Fruit fly (Drosophila melanogaster) whole organism, embryonic: ENCODE results near the gene Gorab.

Source experiments
- BtbVII ChIP-seq: fragments of 200-800 bp; sonication (Bioruptor generic); optimal IDR thresholded peaks from 3 replicates; lab custom pipeline; 2017; ENCODE audit warnings: missing biosample characterization, mild to moderate bottlenecking, missing genetic modification characterization
- C15 ChIP-seq: fragments of 200-800 bp; sonication (Bioruptor generic); IDR thresholded peaks from 3 replicates; pipeline ENCODE4 v1.3.6; 2022; ENCODE audit warnings: missing biosample characterization, missing genetic modification characterization
- CG10274 ChIP-seq: fragments of 200-800 bp; sonication (Bioruptor generic); optimal IDR thresholded peaks from 3 replicates; lab custom pipeline; 2017; ENCODE audit warnings: missing biosample characterization, mild to moderate bottlenecking, missing genetic modification characterization
- CG11085 ChIP-seq: fragments of 200-800 bp; sonication (Bioruptor generic); IDR thresholded peaks from 2 replicates; pipeline ENCODE4 v1.3.6; 2022; ENCODE audit warnings: missing biosample characterization, missing genetic modification characterization
- CG12104 ChIP-seq: fragments of 200-800 bp; sonication (Bioruptor generic); optimal IDR thresholded peaks from 3 replicates; lab custom pipeline; 2016; ENCODE audit warnings: missing biosample characterization, missing genetic modification characterization
- CG1233 ChIP-seq: fragments of 200-800 bp; sonication (Bioruptor generic); optimal IDR thresholded peaks from 4 replicates; lab custom pipeline; 2018; ENCODE audit warnings: missing biosample characterization, mild to moderate bottlenecking, missing genetic modification characterization
- CG14441 ChIP-seq: fragments of 200-800 bp; sonication (Bioruptor generic); IDR thresholded peaks from 2 replicates; pipeline ENCODE4 v1.3.6; 2022; ENCODE audit warnings: missing biosample characterization, missing genetic modification characterization
- CG16815 ChIP-seq: fragments of 200-800 bp; sonication (Bioruptor generic); optimal IDR thresholded peaks from 3 replicates; lab custom pipeline; 2017; ENCODE audit warnings: missing biosample characterization, mild to moderate bottlenecking, missing genetic modification characterization
- CG17385 ChIP-seq: fragments of 200-800 bp; sonication (Bioruptor generic); optimal IDR thresholded peaks from 3 replicates; lab custom pipeline; 2018; ENCODE audit warnings: missing biosample characterization, mild to moderate bottlenecking, missing genetic modification characterization
- CG17802 ChIP-seq: fragments of 200-800 bp; sonication (Bioruptor generic); optimal IDR thresholded peaks from 2 replicates; lab custom pipeline; 2018; ENCODE audit warnings: missing biosample characterization, mild to moderate bottlenecking, missing genetic modification characterization, moderate library complexity
- CG1792 ChIP-seq: fragments of 200-800 bp; sonication (Bioruptor generic); optimal IDR thresholded peaks from 2 replicates; lab custom pipeline; 2016; ENCODE audit warnings: missing biosample characterization, missing genetic modification characterization
- CG32767 ChIP-seq: fragments of 200-800 bp; sonication (Bioruptor generic); IDR thresholded peaks from 2 replicates; pipeline ENCODE4 v1.3.6; 2022; ENCODE audit warnings: missing biosample characterization, missing genetic modification characterization
- CG32772 ChIP-seq: fragments of 200-800 bp; sonication (Bioruptor generic); IDR thresholded peaks from 2 replicates; pipeline ENCODE4 v1.3.6; 2022; ENCODE audit warnings: missing biosample characterization, missing genetic modification characterization
- CG3281 ChIP-seq: fragments of 200-800 bp; sonication (Bioruptor generic); optimal IDR thresholded peaks from 3 replicates; lab custom pipeline; 2017; ENCODE audit warnings: missing biosample characterization, mild to moderate bottlenecking, missing genetic modification characterization
- CG6272 ChIP-seq: fragments of 200-800 bp; sonication (Bioruptor generic); IDR thresholded peaks from 2 replicates; pipeline ENCODE4 v1.3.6; 2022; ENCODE audit warnings: missing biosample characterization, missing genetic modification characterization
- CG6683 ChIP-seq: fragments of 200-800 bp; sonication (Bioruptor generic); optimal IDR thresholded peaks from 2 replicates; lab custom pipeline; 2017; ENCODE audit warnings: missing biosample characterization, mild to moderate bottlenecking, missing genetic modification characterization, missing genetic modification reagents
- CG7372 ChIP-seq: fragments of 200-800 bp; sonication (Bioruptor generic); IDR thresholded peaks from 2 replicates; pipeline ENCODE4 v1.3.6; 2022; ENCODE audit warnings: missing biosample characterization, missing genetic modification characterization
- CG7839 ChIP-seq: fragments of 200-800 bp; sonication (Bioruptor generic); optimal IDR thresholded peaks from 3 replicates; lab custom pipeline; 2018; ENCODE audit warnings: missing biosample characterization, mild to moderate bottlenecking, missing genetic modification characterization, moderate library complexity
- CG8281 ChIP-seq: fragments of 200-800 bp; sonication (Bioruptor generic); optimal IDR thresholded peaks from 2 replicates; lab custom pipeline; 2018; ENCODE audit warnings: missing biosample characterization, mild to moderate bottlenecking, missing genetic modification characterization, moderate library complexity
- CG8765 ChIP-seq: fragments of 200-800 bp; sonication (Bioruptor generic); IDR thresholded peaks from 2 replicates; pipeline ENCODE4 v1.3.6; 2022; ENCODE audit warnings: missing biosample characterization, missing genetic modification characterization
- D19B ChIP-seq: fragments of 200-800 bp; sonication (Bioruptor generic); optimal IDR thresholded peaks from 2 replicates; lab custom pipeline; 2017; ENCODE audit warnings: missing biosample characterization, mild to moderate bottlenecking, missing genetic modification characterization
- E2f2 ChIP-seq: fragments of 200-800 bp; sonication (Bioruptor generic); IDR thresholded peaks from 2 replicates; pipeline ENCODE4 v1.3.6; 2022; ENCODE audit warnings: missing biosample characterization, missing genetic modification characterization
- Ets65A ChIP-seq: fragments of 200-800 bp; sonication (Bioruptor generic); peaks from one replicate; lab custom pipeline; 2016; ENCODE audit warnings: missing biosample characterization, missing genetic modification characterization
- Gsc ChIP-seq: fragments of 200-800 bp; sonication (Bioruptor generic); IDR thresholded peaks from 2 replicates; pipeline ENCODE4 v1.3.6; 2022; ENCODE audit warnings: missing biosample characterization, missing genetic modification characterization
- Hand ChIP-seq: fragments of 200-800 bp; sonication (Bioruptor generic); optimal IDR thresholded peaks from 2 replicates; lab custom pipeline; 2017; ENCODE audit warnings: mild to moderate bottlenecking, missing biosample characterization, missing genetic modification reagents, missing genetic modification characterization
- MESR4 ChIP-seq: fragments of 200-800 bp; sonication (Bioruptor generic); optimal IDR thresholded peaks from 2 replicates; lab custom pipeline; 2018; ENCODE audit warnings: missing biosample characterization, mild to moderate bottlenecking, missing genetic modification characterization, moderate library complexity
- Med ChIP-seq: fragments of 200-800 bp; sonication (Bioruptor generic); peaks from one replicate; lab custom pipeline; 2016; ENCODE audit warnings: missing biosample characterization, missing genetic modification characterization, mild to moderate bottlenecking, inconsistent platforms, moderate library complexity
- Nf-YB ChIP-seq: fragments of 200-800 bp; sonication (Bioruptor generic); optimal IDR thresholded peaks from 3 replicates; lab custom pipeline; 2019; ENCODE audit warnings: missing biosample characterization, mild to moderate bottlenecking, missing genetic modification characterization, moderate library complexity
- Nf-YC ChIP-seq: fragments of 200-800 bp; optimal IDR thresholded peaks from 3 replicates; lab custom pipeline; 2019; ENCODE audit warnings: missing biosample characterization, mild to moderate bottlenecking, missing genetic modification characterization, moderate library complexity
- Opbp ChIP-seq: fragments of 200-800 bp; sonication (Bioruptor generic); IDR thresholded peaks from 3 replicates; pipeline ENCODE4 v1.3.6; 2022; ENCODE audit warnings: missing biosample characterization, missing genetic modification characterization; ENCODE audit not compliant: partially characterized antibody
- PHDP ChIP-seq: fragments of 200-800 bp; sonication (Bioruptor generic); optimal IDR thresholded peaks from 3 replicates; lab custom pipeline; 2018; ENCODE audit warnings: missing biosample characterization, mild to moderate bottlenecking, missing genetic modification characterization, moderate library complexity
- Ptx1 ChIP-seq: fragments of 200-800 bp; sonication (Bioruptor generic); IDR thresholded peaks from 2 replicates; pipeline ENCODE4 v1.3.6; 2022; ENCODE audit warnings: missing biosample characterization, missing genetic modification characterization
- Rfx ChIP-seq: fragments of 200-800 bp; sonication (Bioruptor generic); IDR thresholded peaks from 2 replicates; pipeline ENCODE4 v1.3.6; 2022; ENCODE audit warnings: missing biosample characterization, missing genetic modification characterization
- TFAM ChIP-seq: fragments of 200-800 bp; sonication (Bioruptor generic); optimal IDR thresholded peaks from 2 replicates; lab custom pipeline; 2017; ENCODE audit warnings: missing biosample characterization, missing genetic modification characterization, inconsistent platforms
- Trl ChIP-seq, 3 experiments: fragments of >200 bp in 2 of 3; fragments of 200-800 bp in 1 of 3; sonication (Bioruptor generic) in 1 of 3; optimal IDR thresholded peaks; 2 replicates in 1 of 3; 3 replicates in 2 of 3; lab custom pipeline; 2016 to 2017; ENCODE audit warnings: missing biosample characterization in 1 of 3, missing genetic modification characterization in 1 of 3
- al ChIP-seq: fragments of 200-800 bp; sonication (Bioruptor generic); IDR thresholded peaks from 2 replicates; pipeline ENCODE4 v1.3.6; 2022; ENCODE audit warnings: missing biosample characterization, missing genetic modification characterization
- chn ChIP-seq: fragments of 200-800 bp; sonication (Bioruptor generic); optimal IDR thresholded peaks from 2 replicates; lab custom pipeline; 2016; ENCODE audit warnings: missing biosample characterization, missing genetic modification characterization
- ftz-f1 ChIP-seq: fragments of 200-800 bp; sonication (Bioruptor generic); optimal IDR thresholded peaks from 2 replicates; lab custom pipeline; 2016; ENCODE audit warnings: missing biosample characterization, missing genetic modification characterization
- gcm2 ChIP-seq: fragments of 200-800 bp; sonication (Bioruptor generic); optimal IDR thresholded peaks from 2 replicates; lab custom pipeline; 2016; ENCODE audit warnings: missing biosample characterization, missing genetic modification characterization
- ind ChIP-seq: fragments of 200-800 bp; sonication (Bioruptor generic); optimal IDR thresholded peaks from 3 replicates; lab custom pipeline; 2016; ENCODE audit warnings: missing biosample characterization, missing genetic modification characterization
- kni ChIP-seq: fragments of 200-800 bp; sonication (Bioruptor generic); optimal IDR thresholded peaks from 3 replicates; lab custom pipeline; 2017; ENCODE audit warnings: mild to moderate bottlenecking, missing biosample characterization, missing genetic modification reagents, missing genetic modification characterization
- lilli ChIP-seq: fragments of 200-800 bp; sonication (Bioruptor generic); optimal IDR thresholded peaks from 3 replicates; lab custom pipeline; 2016; ENCODE audit warnings: missing biosample characterization, missing genetic modification characterization
- maf-S ChIP-seq: fragments of 200-800 bp; sonication (Bioruptor generic); optimal IDR thresholded peaks from 2 replicates; lab custom pipeline; 2016; ENCODE audit warnings: missing biosample characterization, missing genetic modification characterization
- sc ChIP-seq, 3 experiments: fragments of >200 bp in 2 of 3; fragments of 200-800 bp in 1 of 3; sonication (Bioruptor generic) in 1 of 3; optimal IDR thresholded peaks; 2 replicates in 2 of 3; 3 replicates in 1 of 3; lab custom pipeline; 2017; ENCODE audit warnings: mild to moderate bottlenecking in 1 of 3, missing biosample characterization in 1 of 3, missing genetic modification characterization in 1 of 3, missing genetic modification reagents in 1 of 3
- slp2 ChIP-seq: fragments of 200-800 bp; sonication (Bioruptor generic); optimal IDR thresholded peaks from 2 replicates; lab custom pipeline; 2016; ENCODE audit warnings: missing biosample characterization, missing genetic modification characterization
- so ChIP-seq: fragments of 200-800 bp; sonication (Bioruptor generic); IDR thresholded peaks from 3 replicates; pipeline ENCODE4 v1.3.6; 2022; ENCODE audit warnings: missing biosample characterization, missing genetic modification characterization
- tll ChIP-seq, 2 experiments: fragments of 200-800 bp in 1 of 2; fragments of >200 bp in 1 of 2; sonication (Bioruptor generic) in 1 of 2; optimal IDR thresholded peaks; 2 replicates each; lab custom pipeline; 2017 to 2019; ENCODE audit warnings: missing biosample characterization in 2 of 2, missing genetic modification characterization in 2 of 2, mild to moderate bottlenecking in 1 of 2, moderate library complexity in 1 of 2
- tna ChIP-seq: fragments of 200-800 bp; sonication (Bioruptor generic); IDR thresholded peaks from 2 replicates; pipeline ENCODE4 v1.3.6; 2022; ENCODE audit warnings: missing biosample characterization, missing genetic modification characterization; ENCODE audit not compliant: partially characterized antibody
- zfh1 ChIP-seq: fragments of 200-800 bp; sonication (Bioruptor generic); IDR thresholded peaks from 3 replicates; pipeline ENCODE4 v1.3.6; 2022; ENCODE audit warnings: missing biosample characterization, missing genetic modification characterization

The Gorab gene

DNA sequence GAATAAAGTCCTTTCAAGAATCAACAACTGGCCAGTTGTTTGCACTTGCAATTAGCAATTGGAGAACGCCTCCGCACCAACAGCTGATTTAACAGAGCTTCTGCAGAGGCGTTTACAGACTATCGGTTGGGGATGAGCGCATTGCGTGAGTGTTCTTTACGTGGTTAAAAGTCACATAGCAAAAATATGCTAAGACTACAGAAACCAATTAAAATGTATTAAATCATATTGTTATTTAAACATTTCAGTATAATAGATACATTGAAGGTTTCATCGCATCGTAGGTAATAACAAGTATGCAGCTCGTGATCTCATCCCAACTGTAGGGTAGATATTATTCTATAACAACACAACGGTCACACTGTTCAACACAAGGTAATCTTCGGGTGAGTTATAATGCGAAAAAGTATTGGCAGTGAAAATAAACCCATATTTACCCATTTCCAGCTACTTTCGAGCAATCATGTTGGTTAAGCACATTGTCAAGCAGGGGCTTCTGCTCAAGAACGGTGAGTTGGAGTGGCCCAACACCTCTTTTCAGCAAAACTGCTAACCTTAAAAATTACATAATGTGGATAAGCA is 3.4 kb downstream of the Gorab start, which contains the start of the genes Sec3 and COX7B (continued):
- TF ChIP-seq Trl (optimal IDR thresholded peaks at IDR 0.05; lab: Kevin White, UChicago) (no peak), Trl (GFP tag; optimal IDR thresholded peaks at IDR 0.05; lab: Kevin White, UChicago) (peak; percentile 20), TFAM (GFP tag; lab: Kevin White, UChicago) (no peak), Hand (GFP tag; lab: Kevin White, UChicago) (no peak), ind (peak; percentile 66), Ets65A (GFP tag; lab: Kevin White, UChicago) (peak; percentile 95), CG8765 (GFP tag; lab: Robert Waterston, UW) (no peak), CG7372 (GFP tag; lab: Robert Waterston, UW) (peak; percentile 63; the same call in 1 of the 2 replicates), tll (GFP tag; optimal IDR thresholded peaks at IDR 0.05; lab: Kevin White, UChicago) (peak; percentile 35 to 65), so (GFP tag; lab: Robert Waterston, UW) (no peak), Gsc (GFP tag; lab: Robert Waterston, UW) (no peak), al (peak; percentile 41; the same call in 1 of the 2 replicates), Med (GFP tag; lab: Kevin White, UChicago) (peak; percentile 93), ftz-f1 (GFP tag; lab: Kevin White, UChicago) (peak; percentile 72), CG17802 (tag; lab: Kevin White, UChicago) (no peak), sc (optimal IDR thresholded peaks at IDR 0.05; lab: Kevin White, UChicago) (no peak), sc (GFP tag; optimal IDR thresholded peaks at IDR 0.05; lab: Kevin White, UChicago) (no peak), CG11085 (GFP tag; lab: Robert Waterston, UW) (no peak), Nf-YB (GFP tag; lab: Kevin White, UChicago) (peak; percentile 11), CG17385 (GFP tag; lab: Kevin White, UChicago) (peak; percentile 47), CG16815 (peak; percentile 26), chn (GFP tag; lab: Kevin White, UChicago) (peak; percentile 52), maf-S (GFP tag; lab: Kevin White, UChicago) (peak; percentile 34), CG8281 (tag; lab: Kevin White, UChicago) (no peak), PHDP (tag; lab: Kevin White, UChicago) (peak; percentile 66), lilli (GFP tag; lab: Kevin White, UChicago) (peak; percentile 82), CG32767 (GFP tag; lab: Robert Waterston, UW) (no peak), Rfx (peak; percentile 70; the same call in 1 of the 2 replicates), E2f2 (GFP tag; lab: Robert Waterston, UW) (peak; percentile 32; the same call in 1 of the 2 replicates), Ptx1 (peak; percentile 56), tna (GFP tag; lab: Robert Waterston, UW) (peak; percentile 75), D19B (GFP tag; lab: Kevin White, UChicago) (peak; percentile 36), CG32772 (GFP tag; lab: Robert Waterston, UW) (no peak), gcm2 (peak; percentile 14), Opbp (peak; percentile 87), CG7839 (tag; lab: Kevin White, UChicago) (peak; percentile 66), BtbVII (peak; percentile 23), CG1233 (GFP tag; lab: Kevin White, UChicago) (peak; percentile 38), CG10274 (GFP tag; lab: Kevin White, UChicago) (no peak), zfh1 (GFP tag; lab: Robert Waterston, UW) (peak; percentile 47; the same call in 1 of the 3 replicates), CG1792 (GFP tag; lab: Kevin White, UChicago) (no peak), Nf-YC (tag; lab: Kevin White, UChicago) (peak; percentile 72), CG12104 (GFP tag; lab: Kevin White, UChicago) (peak; percentile 47), CG6683 (GFP tag; lab: Kevin White, UChicago) (peak; percentile 29), CG14441 (peak; percentile 50; the same call in 1 of the 2 replicates), CG3281 (GFP tag; lab: Kevin White, UChicago) (peak; percentile 55), CG6272 (GFP tag; lab: Robert Waterston, UW) (peak; percentile 70), slp2 (peak; percentile 9), MESR4 (peak; percentile 80), C15 (peak; percentile 53; the same call in 1 of the 3 replicates), kni (GFP tag; lab: Kevin White, UChicago) (no peak)
